Worm (Caenorhabditis elegans) whole organism, L1 larva: Measurements from ENCODE around the gene T23F2.5.

ENCODE experiments used
- C34B4.2 ChIP-seq: sonication (generic microtip); optimal IDR thresholded peaks from 2 replicates; lab custom pipeline; 2017; ENCODE audit warnings: mild to moderate bottlenecking, missing genetic modification characterization, missing compliant biosample characterization
- Y116A8C.19 ChIP-seq: sonication (generic microtip); optimal IDR thresholded peaks from 2 replicates; lab custom pipeline; 2016; ENCODE audit warnings: missing compliant biosample characterization, missing genetic modification characterization, borderline replicate concordance
- aha-1 ChIP-seq: fragments of 150-350 bp; optimal IDR thresholded peaks from 2 replicates; lab custom pipeline; 2014; ENCODE audit warnings: missing biosample characterization, missing genetic modification characterization
- alr-1 ChIP-seq: fragments of 200-800 bp; sonication (Bioruptor generic); optimal IDR thresholded peaks from 2 replicates; lab custom pipeline; 2018; ENCODE audit warnings: borderline replicate concordance, mild to moderate bottlenecking, missing genetic modification characterization, missing compliant biosample characterization
- blmp-1 ChIP-seq: fragments of 150-350 bp; optimal IDR thresholded peaks from 2 replicates; lab custom pipeline; 2014; ENCODE audit warnings: missing biosample characterization, missing genetic modification characterization
- ceh-82 ChIP-seq, 3 experiments: fragments of 150-350 bp in 1 of 3; sonication (generic microtip) in 2 of 3; optimal IDR thresholded peaks; 2 replicates each; lab custom pipeline; 2014 to 2017; ENCODE audit warnings: missing biosample characterization in 3 of 3, missing genetic modification characterization in 3 of 3
- dpl-1 ChIP-seq, 3 experiments: fragments of 150-350 bp in 2 of 3; sonication (generic microtip) in 1 of 3; optimal IDR thresholded peaks; 2 replicates each; lab custom pipeline; 2014 to 2017; ENCODE audit warnings: missing biosample characterization in 3 of 3, missing genetic modification characterization in 3 of 3, missing genetic modification reagents in 3 of 3
- dsc-1 ChIP-seq: sonication (generic microtip); optimal IDR thresholded peaks from 2 replicates; lab custom pipeline; 2016; ENCODE audit warnings: mild to moderate bottlenecking, missing genetic modification characterization, missing compliant biosample characterization
- efl-3 ChIP-seq: fragments of 200-800 bp; sonication (Bioruptor generic); optimal IDR thresholded peaks from 2 replicates; lab custom pipeline; 2018; ENCODE audit warnings: mild to moderate bottlenecking, missing genetic modification characterization, missing compliant biosample characterization
- egl-13 ChIP-seq: sonication (generic microtip); optimal IDR thresholded peaks from 2 replicates; lab custom pipeline; 2016; ENCODE audit warnings: missing genotype, missing genetic modification reagents, missing genetic modification characterization, missing compliant biosample characterization
- fkh-4 ChIP-seq: sonication (generic microtip); optimal IDR thresholded peaks from 2 replicates; lab custom pipeline; 2016; ENCODE audit warnings: missing compliant biosample characterization, missing genetic modification characterization, borderline replicate concordance
- grh-1 ChIP-seq: fragments of 200-800 bp; sonication (Bioruptor generic); IDR thresholded peaks from 2 replicates; pipeline ENCODE4 v1.3.6; 2022; ENCODE audit warnings: missing genetic modification reagents, missing genetic modification characterization, missing compliant biosample characterization
- hlh-17 ChIP-seq: fragments of 200-800 bp; sonication (Bioruptor generic); optimal IDR thresholded peaks from 2 replicates; lab custom pipeline; 2018; ENCODE audit warnings: missing genetic modification characterization, mild to moderate bottlenecking, missing compliant biosample characterization, moderate library complexity, borderline replicate concordance
- isw-1 ChIP-seq: fragments of 200-800 bp; sonication (Bioruptor generic); IDR thresholded peaks from 2 replicates; pipeline ENCODE4 v1.3.6; 2022; ENCODE audit warnings: missing genetic modification characterization, missing compliant biosample characterization
- jun-1 ChIP-seq: fragments of 150-350 bp; optimal IDR thresholded peaks from 2 replicates; lab custom pipeline; 2014; ENCODE audit warnings: missing biosample characterization, missing genetic modification reagents, missing genetic modification characterization
- lin-14 ChIP-seq: fragments of 200-800 bp; sonication (Bioruptor generic); optimal IDR thresholded peaks from 2 replicates; lab custom pipeline; 2018; ENCODE audit warnings: mild to moderate bottlenecking, missing genetic modification characterization, moderate library complexity, missing compliant biosample characterization
- lin-35 ChIP-seq, 2 experiments: fragments of 150-350 bp; optimal IDR thresholded peaks; 2 replicates each; lab custom pipeline; 2014; ENCODE audit warnings: missing biosample characterization in 2 of 2, missing genetic modification characterization in 2 of 2, missing genetic modification reagents in 2 of 2
- lir-3 ChIP-seq: sonication (generic microtip); optimal IDR thresholded peaks from 2 replicates; lab custom pipeline; 2016; ENCODE audit warnings: mild to moderate bottlenecking, missing genetic modification characterization, moderate library complexity, missing compliant biosample characterization; ENCODE audit not compliant: poor library complexity
- lsy-2 ChIP-seq, 2 experiments: fragments of 150-350 bp; optimal IDR thresholded peaks; 2 replicates each; lab custom pipeline; 2014; ENCODE audit warnings: missing biosample characterization in 2 of 2, missing genetic modification characterization in 2 of 2
- mef-2 ChIP-seq: fragments of 150-350 bp; optimal IDR thresholded peaks from 2 replicates; lab custom pipeline; 2014; ENCODE audit warnings: missing biosample characterization, missing genetic modification characterization
- mep-1 ChIP-seq: fragments of 150-350 bp; optimal IDR thresholded peaks from 2 replicates; lab custom pipeline; 2014; ENCODE audit warnings: missing biosample characterization, missing genetic modification characterization
- nhr-11 ChIP-seq: fragments of 150-350 bp; optimal IDR thresholded peaks from 2 replicates; lab custom pipeline; 2014; ENCODE audit warnings: missing biosample characterization, missing genetic modification characterization
- nhr-12 ChIP-seq: sonication (generic microtip); optimal IDR thresholded peaks from 2 replicates; lab custom pipeline; 2017; ENCODE audit warnings: missing biosample characterization, missing genetic modification characterization
- nhr-20 ChIP-seq: sonication (generic microtip); optimal IDR thresholded peaks from 2 replicates; lab custom pipeline; 2016; ENCODE audit warnings: mild to moderate bottlenecking, missing genetic modification characterization, missing compliant biosample characterization
- nhr-71 ChIP-seq: sonication (generic microtip); optimal IDR thresholded peaks from 2 replicates; lab custom pipeline; 2016; ENCODE audit warnings: mild to moderate bottlenecking, missing genetic modification characterization, moderate library complexity, missing compliant biosample characterization
- nhr-77 ChIP-seq: fragments of 150-350 bp; optimal IDR thresholded peaks from 2 replicates; lab custom pipeline; 2014; ENCODE audit warnings: missing biosample characterization, missing genetic modification characterization
- nhr-85 ChIP-seq: sonication (generic microtip); peaks from one replicate; lab custom pipeline; 2016; ENCODE audit warnings: missing genetic modification characterization, inconsistent platforms, missing compliant biosample characterization
- pag-3 ChIP-seq: sonication (generic microtip); optimal IDR thresholded peaks from 2 replicates; lab custom pipeline; 2017; ENCODE audit warnings: missing genetic modification characterization, mild to moderate bottlenecking, missing compliant biosample characterization, antibody characterized with exemption, borderline replicate concordance; ENCODE audit not compliant: insufficient read depth
- pax-3 ChIP-seq: fragments of 200-800 bp; sonication (Bioruptor generic); optimal IDR thresholded peaks from 2 replicates; lab custom pipeline; 2018; ENCODE audit warnings: mild to moderate bottlenecking, missing genetic modification characterization, moderate library complexity, missing compliant biosample characterization
- pqm-1 ChIP-seq: sonication (generic microtip); optimal IDR thresholded peaks from 3 replicates; lab custom pipeline; 2017; ENCODE audit warnings: missing biosample characterization, missing genetic modification characterization
- rnt-1 ChIP-seq: sonication (generic microtip); optimal IDR thresholded peaks from 2 replicates; lab custom pipeline; 2016; ENCODE audit warnings: mild to moderate bottlenecking, missing genetic modification characterization, moderate library complexity, missing compliant biosample characterization
- skn-1 ChIP-seq: fragments of 150-350 bp; optimal IDR thresholded peaks from 2 replicates; lab custom pipeline; 2014; ENCODE audit warnings: missing biosample characterization, missing genetic modification characterization
- snu-23 ChIP-seq: sonication (generic microtip); optimal IDR thresholded peaks from 2 replicates; lab custom pipeline; 2016; ENCODE audit warnings: missing genetic modification characterization, missing compliant biosample characterization
- sup-37 ChIP-seq: fragments of 200-800 bp; sonication (Bioruptor generic); optimal IDR thresholded peaks from 2 replicates; lab custom pipeline; 2018; ENCODE audit warnings: mild to moderate bottlenecking, missing genetic modification characterization, missing compliant biosample characterization
- swsn-7 ChIP-seq: sonication (generic microtip); optimal IDR thresholded peaks from 2 replicates; lab custom pipeline; 2016; ENCODE audit warnings: missing genetic modification characterization, missing compliant biosample characterization
- tlp-1 ChIP-seq: fragments of 150-350 bp; optimal IDR thresholded peaks from 2 replicates; lab custom pipeline; 2014; ENCODE audit warnings: missing biosample characterization, missing genetic modification characterization
- unc-130 ChIP-seq: fragments of 150-350 bp; optimal IDR thresholded peaks from 2 replicates; lab custom pipeline; 2017; ENCODE audit warnings: missing biosample characterization, missing genetic modification characterization, inconsistent platforms
- unc-98 ChIP-seq: fragments of 200-800 bp; sonication (Bioruptor generic); IDR thresholded peaks from 2 replicates; pipeline ENCODE4 v1.3.6; 2022; ENCODE audit warnings: missing genetic modification characterization, missing compliant biosample characterization
- xbp-1 ChIP-seq: sonication (generic microtip); optimal IDR thresholded peaks from 2 replicates; lab custom pipeline; 2016; ENCODE audit warnings: missing genetic modification characterization, missing compliant biosample characterization
- zip-4 ChIP-seq: fragments of 200-800 bp; sonication (Bioruptor generic); optimal IDR thresholded peaks from 2 replicates; lab custom pipeline; 2018; ENCODE audit warnings: mild to moderate bottlenecking, missing genetic modification characterization, moderate library complexity, missing compliant biosample characterization
- ztf-4 ChIP-seq: fragments of 150-350 bp; optimal IDR thresholded peaks from 2 replicates; lab custom pipeline; 2014; ENCODE audit warnings: missing biosample characterization, missing genetic modification characterization

Gene T23F2.5

ce11 chrX:5505148-5505547 lies 11.8 kb downstream of the T23F2.5 start, which contains the start of gene T23F2.2:
TSS of gene T23F2.2 (minus strand) at chrX:5505248.
- TF ChIP-seq swsn-7 (no peak), tlp-1 (tag; lab: Kevin White, UChicago) (no peak), lin-14 (GFP tag; lab: Kevin White, UChicago) (peak; percentile 26), sup-37 (GFP tag; lab: Kevin White, UChicago) (no peak)
- TF ChIP-seq, all 84 proteins: peak for 1

ce11 chrX:5492820-5493382 lies 24.1 kb downstream of the T23F2.5 start, which contains the start of the genes bus-8A and bus-8B:
TSS of gene bus-8A (plus strand) at chrX:5492915.
TSS of gene bus-8B (plus strand) at chrX:5493332.
- TF ChIP-seq nhr-12 (tag; lab: Kevin White, UChicago) (no peak), pag-3 (no peak), skn-1 (tag; lab: Kevin White, UChicago) (no peak), blmp-1 (tag; lab: Kevin White, UChicago) (peak; percentile 4), Y116A8C.19 (tag; lab: Kevin White, UChicago) (no peak)
- TF ChIP-seq, all 84 proteins: peak for 1

ce11 chrX:5489538-5489937 lies 27.4 kb downstream of the T23F2.5 start, which contains the start of gene F55D1.1:
TSS of gene F55D1.1 (plus strand) at chrX:5489838.
- no peak for TF ChIP-seq fkh-4 (tag; lab: Kevin White, UChicago)
- TF ChIP-seq isw-1 = no peak
- no peak for TF ChIP-seq pqm-1 (tag; lab: Kevin White, UChicago)
- no peak for TF ChIP-seq ztf-4 (tag; lab: Kevin White, UChicago)
- no peak for TF ChIP-seq nhr-77
- no peak for TF ChIP-seq unc-98
- TF ChIP-seq, all 84 proteins: peak for 0

- TF ChIP-seq aha-1 (no peak), blmp-1 (tag; lab: Kevin White, UChicago) (peak; percentile 88), jun-1 (no peak)
Measured at ce11 chrX:5488867-5489266, 28.1 kb downstream of the T23F2.5 start.

- TF ChIP-seq Y116A8C.19 (tag; lab: Kevin White, UChicago) (no peak), rnt-1 (peak; percentile 33), C34B4.2 (no peak), swsn-7 (peak; percentile 16), nhr-85 (tag; lab: Kevin White, UChicago) (peak; percentile 28), ztf-4 (tag; lab: Kevin White, UChicago) (no peak), xbp-1 (tag; lab: Kevin White, UChicago) (peak; percentile 34), blmp-1 (tag; lab: Kevin White, UChicago) (peak; percentile 42), lin-14 (GFP tag; lab: Kevin White, UChicago) (peak; percentile 65), egl-13 (tag; lab: Kevin White, UChicago) (no peak), dpl-1 (GFP tag; optimal IDR thresholded peaks at IDR 0.05; lab: Kevin White, UChicago) (peak in 2 of 3 experiments; percentile 1 to 31), grh-1 (GFP tag; lab: Robert Waterston, UW) (no peak), jun-1 (no peak), ceh-82 (tag; optimal IDR thresholded peaks at IDR 0.05; lab: Kevin White, UChicago) (no peak), lsy-2 (tag; optimal IDR thresholded peaks at IDR 0.05; lab: Kevin White, UChicago) (peak; percentile 0 to 58), mef-2 (no peak), snu-23 (GFP tag; lab: Kevin White, UChicago) (peak; percentile 52), lin-35 (GFP tag; optimal IDR thresholded peaks at IDR 0.05; lab: Kevin White, UChicago) (peak in 1 of 2 experiments; percentile 8), zip-4 (GFP tag; lab: Kevin White, UChicago) (no peak), pag-3 (no peak), mep-1 (tag; lab: Kevin White, UChicago) (peak; percentile 23), hlh-17 (GFP tag; lab: Kevin White, UChicago) (no peak), unc-130 (tag; lab: Kevin White, UChicago) (peak; percentile 23), dsc-1 (tag; lab: Kevin White, UChicago) (peak; percentile 5), nhr-11 (tag; lab: Kevin White, UChicago) (no peak), pax-3 (tag; lab: Kevin White, UChicago) (no peak), nhr-20 (tag; lab: Kevin White, UChicago) (peak; percentile 35), lir-3 (tag; lab: Kevin White, UChicago) (no peak), efl-3 (no peak), nhr-71 (peak; percentile 37), alr-1 (tag; lab: Kevin White, UChicago) (no peak)
Measured at ce11 chrX:5485931-5486537, 30.9 kb downstream of the T23F2.5 start, which contains the start of gene C25F6.1. TSS of gene C25F6.1 (plus strand) at chrX:5486487.
